Worm (Caenorhabditis elegans) whole organism, young adult: ENCODE measurements around the gene C02B8.1.

Source experiments
- B0019.2 ChIP-seq: fragments of 200-800 bp; sonication (Bioruptor generic); conservative IDR thresholded peaks from 2 replicates; pipeline ENCODE4 v1.3.6; 2022; ENCODE audit warnings: missing genetic modification reagents, missing genetic modification characterization, missing compliant biosample characterization
- B0261.1 ChIP-seq: sonication (generic microtip); optimal IDR thresholded peaks from 2 replicates; lab custom pipeline; 2016; ENCODE audit warnings: mild to moderate bottlenecking, missing genetic modification characterization, moderate library complexity, missing compliant biosample characterization
- C06A6.2 ChIP-seq: fragments of 200-800 bp; sonication (Bioruptor generic); conservative IDR thresholded peaks from 2 replicates; pipeline ENCODE4 v1.3.6; 2022; ENCODE audit warnings: missing genetic modification characterization, missing compliant biosample characterization
- F22D6.2 ChIP-seq: sonication (generic microtip); optimal IDR thresholded peaks from 2 replicates; lab custom pipeline; 2016; ENCODE audit warnings: mild to moderate bottlenecking, missing genetic modification characterization, missing compliant biosample characterization
- F33H1.4 ChIP-seq: fragments of 200-800 bp; sonication (Bioruptor generic); IDR thresholded peaks from 2 replicates; pipeline ENCODE4 v1.3.6; 2022; ENCODE audit warnings: missing genetic modification reagents, missing genetic modification characterization, missing compliant biosample characterization
- F37B4.10 ChIP-seq: fragments of 200-800 bp; sonication (Bioruptor generic); IDR thresholded peaks from 2 replicates; pipeline ENCODE4 v1.3.6; 2022; ENCODE audit warnings: missing genetic modification characterization, missing compliant biosample characterization
- attf-3 ChIP-seq: fragments of 200-800 bp; sonication (Bioruptor generic); conservative IDR thresholded peaks from 2 replicates; pipeline ENCODE4 v1.3.6; 2022; ENCODE audit warnings: missing genetic modification reagents, missing genetic modification characterization, missing compliant biosample characterization
- ceh-27 ChIP-seq: fragments of 200-800 bp; sonication (Bioruptor generic); optimal IDR thresholded peaks from 2 replicates; lab custom pipeline; 2018; ENCODE audit warnings: mild to moderate bottlenecking, missing genetic modification characterization, moderate library complexity, missing compliant biosample characterization
- ceh-58 ChIP-seq: fragments of 200-800 bp; sonication (Bioruptor generic); IDR thresholded peaks from 2 replicates; pipeline ENCODE4 v1.3.6; 2022; ENCODE audit warnings: missing genetic modification characterization, missing compliant biosample characterization
- ceh-91 ChIP-seq: fragments of 200-800 bp; sonication (Bioruptor generic); IDR thresholded peaks from 2 replicates; pipeline ENCODE4 v1.3.6; 2022; ENCODE audit warnings: missing genetic modification reagents, missing genetic modification characterization, missing compliant biosample characterization
- egl-18 ChIP-seq: fragments of 200-800 bp; sonication (Bioruptor generic); IDR thresholded peaks from 2 replicates; pipeline ENCODE4 v1.3.6; 2022; ENCODE audit warnings: missing genetic modification reagents, missing genetic modification characterization, missing compliant biosample characterization
- egrh-3 ChIP-seq: fragments of 200-800 bp; sonication (Bioruptor generic); IDR thresholded peaks from 2 replicates; pipeline ENCODE4 v1.3.6; 2022; ENCODE audit warnings: missing genetic modification reagents, missing genetic modification characterization, missing compliant biosample characterization
- ekl-4 ChIP-seq: fragments of 200-800 bp; sonication (Bioruptor generic); IDR thresholded peaks from 2 replicates; pipeline ENCODE4 v1.3.6; 2022; ENCODE audit warnings: missing genetic modification reagents, missing genetic modification characterization, missing compliant biosample characterization
- hmg-1.2 ChIP-seq: fragments of 200-800 bp; sonication (Bioruptor generic); IDR thresholded peaks from 2 replicates; pipeline ENCODE4 v1.3.6; 2022; ENCODE audit warnings: missing genetic modification reagents, missing genetic modification characterization, missing compliant biosample characterization
- lag-1 ChIP-seq: fragments of 200-800 bp; sonication (Bioruptor generic); IDR thresholded peaks from 2 replicates; pipeline ENCODE4 v1.3.6; 2022; ENCODE audit warnings: missing genetic modification reagents, missing genetic modification characterization, missing compliant biosample characterization
- lin-35 ChIP-seq, 3 experiments: fragments of 150-350 bp in 2 of 3; sonication (generic microtip) in 1 of 3; optimal IDR thresholded peaks; 2 replicates each; lab custom pipeline; 2014 to 2018; ENCODE audit warnings: missing biosample characterization in 3 of 3, missing genetic modification characterization in 3 of 3, missing genetic modification reagents in 3 of 3
- lin-40 ChIP-seq: sonication (generic microtip); optimal IDR thresholded peaks from 2 replicates; lab custom pipeline; 2016; ENCODE audit warnings: missing genetic modification characterization, mild to moderate bottlenecking, missing compliant biosample characterization, missing genotype, missing genetic modification reagents
- lsl-1 ChIP-seq: fragments of 200-800 bp; sonication (Bioruptor generic); optimal IDR thresholded peaks from 2 replicates; lab custom pipeline; 2018; ENCODE audit warnings: mild to moderate bottlenecking, missing genetic modification characterization, moderate library complexity, missing compliant biosample characterization
- madf-3 ChIP-seq: fragments of 200-800 bp; sonication (Bioruptor generic); IDR thresholded peaks from 2 replicates; pipeline ENCODE4 v1.3.6; 2022; ENCODE audit warnings: missing genetic modification reagents, missing genetic modification characterization, missing compliant biosample characterization
- madf-8 ChIP-seq: fragments of 200-800 bp; sonication (Bioruptor generic); conservative IDR thresholded peaks from 2 replicates; pipeline ENCODE4 v1.3.6; 2022; ENCODE audit warnings: missing genetic modification reagents, missing genetic modification characterization, missing compliant biosample characterization
- nfya-2 ChIP-seq: fragments of 200-800 bp; sonication (Bioruptor generic); IDR thresholded peaks from 2 replicates; pipeline ENCODE4 v1.3.6; 2022; ENCODE audit warnings: missing genetic modification reagents, missing genetic modification characterization, missing compliant biosample characterization
- nfyb-1 ChIP-seq: fragments of 200-800 bp; sonication (Bioruptor generic); IDR thresholded peaks from 2 replicates; pipeline ENCODE4 v1.3.6; 2022; ENCODE audit warnings: missing genetic modification reagents, missing genetic modification characterization, missing compliant biosample characterization
- nhr-120 ChIP-seq: fragments of 200-800 bp; sonication (Bioruptor generic); IDR thresholded peaks from 2 replicates; pipeline ENCODE4 v1.3.6; 2022; ENCODE audit warnings: missing genetic modification characterization, missing compliant biosample characterization
- pha-4 ChIP-seq: fragments of 150-350 bp; sonication (generic microtip); optimal IDR thresholded peaks from 2 replicates; lab custom pipeline; 2014; ENCODE audit warnings: missing biosample characterization, missing genetic modification reagents, missing genetic modification characterization
- rec-8 ChIP-seq, 2 experiments: sonication (generic microtip); optimal IDR thresholded peaks; 2 replicates each; lab custom pipeline; 2016; ENCODE audit warnings: mild to moderate bottlenecking in 2 of 2, missing genetic modification characterization in 2 of 2, missing genetic modification reagents in 2 of 2, missing genotype in 2 of 2, missing biosample characterization in 1 of 2, missing compliant biosample characterization in 1 of 2, moderate library complexity in 1 of 2
- snpc-1.1 ChIP-seq: sonication (generic microtip); optimal IDR thresholded peaks from 2 replicates; lab custom pipeline; 2017; ENCODE audit warnings: missing genetic modification characterization, mild to moderate bottlenecking, missing compliant biosample characterization, antibody characterized with exemption, moderate library complexity, missing genotype, missing genetic modification reagents; ENCODE audit not compliant: insufficient read depth
- tbp1 ChIP-seq: fragments of 200-800 bp; sonication (Bioruptor generic); optimal IDR thresholded peaks from 2 replicates; lab custom pipeline; 2018; ENCODE audit warnings: mild to moderate bottlenecking, missing genetic modification characterization, missing compliant biosample characterization
- zfh-2 ChIP-seq: fragments of 200-800 bp; sonication (Bioruptor generic); conservative IDR thresholded peaks from 2 replicates; pipeline ENCODE4 v1.3.6; 2022; ENCODE audit warnings: missing genetic modification reagents, missing genetic modification characterization, missing compliant biosample characterization
- ztf-18 ChIP-seq: sonication (generic microtip); optimal IDR thresholded peaks from 2 replicates; lab custom pipeline; 2016; ENCODE audit warnings: missing genotype, mild to moderate bottlenecking, missing genetic modification characterization, missing compliant biosample characterization
- ztf-25 ChIP-seq: fragments of 200-800 bp; sonication (Bioruptor generic); IDR thresholded peaks from 2 replicates; pipeline ENCODE4 v1.3.6; 2022; ENCODE audit warnings: missing genetic modification reagents, missing genetic modification characterization, missing compliant biosample characterization
- ztf-28 ChIP-seq: fragments of 200-800 bp; sonication (Bioruptor generic); IDR thresholded peaks from 2 replicates; pipeline ENCODE4 v1.3.6; 2022; ENCODE audit warnings: missing genetic modification reagents, missing genetic modification characterization, missing compliant biosample characterization

Gene C02B8.1

ce11 chrX:8163555-8163954 lies 16.1 kb downstream of the C02B8.1 start (continued):
- TF ChIP-seq lin-40 (tag; lab: Kevin White, UChicago) (peak; percentile 48), F37B4.10 (GFP tag; lab: Robert Waterston, UW) (0 out of 2 replicates have a peak, but pooled peaks have one; percentile 87), pha-4 (tag; lab: Kevin White, UChicago) (no peak)
- TF ChIP-seq, all 124 proteins: peak for 28

- TF ChIP-seq attf-3 (GFP tag; lab: Robert Waterston, UW) (peak; percentile 69), F22D6.2 (no peak), hmg-1.2 (GFP tag; lab: Robert Waterston, UW) (peak; percentile 23; the same call in 1 of the 2 replicates)
These were observed 22.0 kb downstream of the C02B8.1 start, which contains the start of gene C17H11.2 for ce11 chrX:8169534-8169933. Gene C17H11.2, plus strand, starts transcription at chrX:8169930.

ce11 chrX:8173610-8174009 lies 26.1 kb downstream of the C02B8.1 start, which contains the start of gene C17H11.1:
Gene C17H11.1, plus strand, starts transcription at chrX:8173910.
- no peak for TF ChIP-seq rec-8 (tag; optimal IDR thresholded peaks at IDR 0.05; lab: Kevin White, UChicago)
- no peak for TF ChIP-seq lag-1 (GFP tag; lab: Robert Waterston, UW)
- TF ChIP-seq nfya-2 (GFP tag; lab: Robert Waterston, UW): no peak
- TF ChIP-seq B0261.1 (tag; lab: Kevin White, UChicago): no peak
- TF ChIP-seq ztf-28 (GFP tag; lab: Robert Waterston, UW): no peak
- no peak for TF ChIP-seq lin-35 (GFP tag; optimal IDR thresholded peaks at IDR 0.05; lab: Kevin White, UChicago)
- TF ChIP-seq snpc-1.1 (tag; lab: Kevin White, UChicago): no peak
- no peak for TF ChIP-seq lsl-1 (GFP tag; lab: Kevin White, UChicago)
- no peak for TF ChIP-seq C06A6.2 (GFP tag; lab: Robert Waterston, UW)
- TF ChIP-seq madf-8 (GFP tag; lab: Robert Waterston, UW): no peak

- TF ChIP-seq ztf-25 (GFP tag; lab: Robert Waterston, UW) (0 out of 2 replicates have a peak, but pooled peaks have one; percentile 36), nfyb-1 (peak; percentile 67), B0019.2 (GFP tag; lab: Robert Waterston, UW) (peak; percentile 44; the same call in 1 of the 2 replicates), ceh-91 (peak; percentile 62; the same call in 1 of the 2 replicates), F33H1.4 (peak; percentile 31; the same call in 1 of the 2 replicates), egl-18 (0 out of 2 replicates have a peak, but pooled peaks have one; percentile 9), madf-3 (GFP tag; lab: Robert Waterston, UW) (peak; percentile 60; the same call in 1 of the 2 replicates), ekl-4 (GFP tag; lab: Robert Waterston, UW) (peak; percentile 33; the same call in 1 of the 2 replicates), nhr-120 (GFP tag; lab: Robert Waterston, UW) (peak; percentile 67; the same call in 1 of the 2 replicates), ceh-58 (0 out of 2 replicates have a peak, but pooled peaks have one; percentile 4), zfh-2 (GFP tag; lab: Robert Waterston, UW) (peak; percentile 68), egrh-3 (GFP tag; lab: Robert Waterston, UW) (peak; percentile 94)
- TF ChIP-seq, all 124 proteins: peak for 12; not testable (repeated sequence) for 112
These were observed 34.3 kb downstream of the C02B8.1 start, which contains the start of gene C17H11.4 for ce11 chrX:8181590-8182311. Gene C17H11.4, minus strand, starts transcription at chrX:8181640.

ce11 chrX:8185037-8185436 lies 37.5 kb downstream of the C02B8.1 start, which contains the start of gene C17H11.5:
Gene C17H11.5, minus strand, starts transcription at chrX:8185137.
- TF ChIP-seq ceh-27 (GFP tag; lab: Kevin White, UChicago) (no peak), ekl-4 (GFP tag; lab: Robert Waterston, UW) (no peak), tbp1 (GFP tag; lab: Kevin White, UChicago) (no peak), ztf-18 (tag; lab: Kevin White, UChicago) (no peak)
